Worm (Caenorhabditis elegans): Measurements from ENCODE around the gene T07A9.12.

DNA sequence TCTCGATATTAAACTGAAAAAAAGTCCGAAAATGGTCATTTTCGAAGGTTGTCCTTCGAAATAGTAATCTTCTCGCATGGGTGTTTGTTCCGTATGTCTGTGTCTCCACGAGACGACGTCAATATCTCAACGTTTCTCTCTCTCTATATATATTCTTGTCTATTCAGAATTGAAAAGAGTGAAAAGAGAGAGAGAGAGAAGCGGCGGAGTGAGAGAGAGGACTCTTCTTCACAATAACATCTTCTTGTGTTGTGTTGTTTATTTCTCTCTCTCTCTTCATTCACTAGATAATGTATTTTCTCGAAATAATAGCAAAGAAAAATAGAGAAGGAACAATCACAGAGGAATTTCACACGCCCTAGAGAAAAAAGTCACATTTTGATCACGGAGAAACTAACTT lies 44.3 kb upstream of the T07A9.12 start:
- TF ChIP-seq unc-55 (GFP tag; optimal IDR thresholded peaks at IDR 0.05) (peak; percentile 73), hlh-8 (tag; optimal IDR thresholded peaks at IDR 0.05) (no peak), eyg-1 (tag; optimal IDR thresholded peaks at IDR 0.05) (no peak), pha-4 (tag; optimal IDR thresholded peaks at IDR 0.05) (no peak), ama-1 (optimal IDR thresholded peaks at IDR 0.05) (no peak), fkh-10 (GFP tag; optimal IDR thresholded peaks at IDR 0.05) (no peak), madf-2 (tag; optimal IDR thresholded peaks at IDR 0.05) (no peak), nhr-11 (tag; optimal IDR thresholded peaks at IDR 0.05) (no peak), pax-1 (tag; optimal IDR thresholded peaks at IDR 0.05) (no peak), dmd-4 (tag; optimal IDR thresholded peaks at IDR 0.05; ENCODE audit: borderline replicate concordance) (no peak), tbx-2 (tag; optimal IDR thresholded peaks at IDR 0.05) (peak; percentile 18), lin-11 (tag; optimal IDR thresholded peaks at IDR 0.05) (no peak), elt-4 (tag; optimal IDR thresholded peaks at IDR 0.05) (no peak), ets-4 (tag; optimal IDR thresholded peaks at IDR 0.05) (no peak)
